In the genomic region with DNA sequence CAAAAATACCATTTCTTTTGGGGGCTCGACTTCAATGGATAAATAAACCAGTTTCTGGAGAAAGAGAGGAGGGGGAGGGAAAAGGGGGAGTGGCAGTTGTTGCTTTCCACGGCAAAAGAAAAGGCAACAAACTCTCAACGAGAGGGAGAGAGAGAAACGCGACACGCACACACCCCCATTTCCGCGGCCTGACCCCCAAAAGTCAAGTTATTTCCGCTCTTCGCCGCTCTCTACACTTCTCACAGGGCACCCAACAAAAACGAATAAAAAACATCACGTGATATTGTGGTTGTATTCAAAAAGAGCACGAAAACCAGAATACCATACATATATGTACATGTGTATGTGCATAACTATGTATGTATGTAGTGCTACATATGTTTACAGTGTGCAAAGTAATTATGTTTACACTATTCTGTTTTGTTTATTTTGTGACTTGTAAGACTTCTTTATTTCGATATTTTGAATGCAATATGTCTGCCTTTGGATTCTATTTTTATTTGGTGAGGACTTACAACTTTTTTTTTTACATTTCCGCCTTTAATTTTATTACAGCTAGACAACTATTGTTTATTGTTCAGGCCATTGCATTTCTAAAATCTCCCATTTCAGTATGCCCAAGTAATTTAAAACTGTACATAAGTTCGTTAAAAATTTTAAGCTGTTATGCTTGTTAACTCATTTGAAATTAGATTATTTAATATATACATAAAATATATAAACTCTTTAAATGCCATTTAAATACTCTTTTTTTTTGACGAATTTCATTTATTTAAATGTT, we compare ENCODE assay signal across 1 fruit fly cellular context.
TF ChIP-seq lines count a peak whose summit lies in the region.

No protein-coding gene starts in this region.

TF ChIP-seq in whole organism, embryonic, 481 proteins besides CTCF, POLR2A, EP300 and RAD21 (continued from another document and continues in another):
- TF ChIP-seq wek (GFP tag; optimal IDR thresholded peaks at IDR 0.05; lab: Kevin White, UChicago) (peak; percentile 79), Gsc (GFP tag; IDR thresholded peaks at IDR 0.05; lab: Robert Waterston, UW) (no peak), CG17328 (GFP tag; IDR thresholded peaks at IDR 0.05; lab: Robert Waterston, UW) (peak; percentile 35), CG32767 (GFP tag; IDR thresholded peaks at IDR 0.05; lab: Robert Waterston, UW) (peak; percentile 76), CG11560 (tag; IDR thresholded peaks at IDR 0.05; lab: Robert Waterston, UW) (no peak), unpg (GFP tag; optimal IDR thresholded peaks at IDR 0.05; lab: Kevin White, UChicago) (peak; percentile 48), Sin3A (optimal IDR thresholded peaks at IDR 0.05; lab: Kevin White, UChicago) (no peak), Hmx (GFP tag; optimal IDR thresholded peaks at IDR 0.05; lab: Kevin White, UChicago) (no peak), lola (GFP tag; optimal IDR thresholded peaks at IDR 0.05; lab: Kevin White, UChicago) (peak in 1 of 3 experiments; percentile 67), CG2199 (GFP tag; IDR thresholded peaks at IDR 0.05; lab: Robert Waterston, UW) (no peak), Fer3 (tag; optimal IDR thresholded peaks at IDR 0.05; lab: Kevin White, UChicago) (peak; percentile 32), Xbp1 (GFP tag; optimal IDR thresholded peaks at IDR 0.05; lab: Kevin White, UChicago) (peak; percentile 62), pros (GFP tag; optimal IDR thresholded peaks at IDR 0.05; lab: Kevin White, UChicago) (peak; percentile 99), CG9215 (GFP tag; IDR thresholded peaks at IDR 0.05; lab: Robert Waterston, UW) (no peak), hth (optimal IDR thresholded peaks at IDR 0.05; lab: Kevin White, UChicago) (no peak), CG3065 (GFP tag; optimal IDR thresholded peaks at IDR 0.05; lab: Kevin White, UChicago) (peak; percentile 94), E2f1 (GFP tag; IDR thresholded peaks at IDR 0.05; lab: Robert Waterston, UW) (peak; percentile 38; the same call in 1 of the 2 replicates), CG16813 (GFP tag; IDR thresholded peaks at IDR 0.05; lab: Robert Waterston, UW; ENCODE audit: partially characterized antibody) (no peak), CG2678 (tag; optimal IDR thresholded peaks at IDR 0.05; lab: Kevin White, UChicago) (peak; percentile 84), CG4282 (GFP tag; optimal IDR thresholded peaks at IDR 0.05; lab: Kevin White, UChicago) (no peak), ranshi (GFP tag; IDR thresholded peaks at IDR 0.05; lab: Robert Waterston, UW) (no peak), Lhr (GFP tag; optimal IDR thresholded peaks at IDR 0.05; lab: Kevin White, UChicago) (peak; percentile 5), inv (GFP tag; IDR thresholded peaks at IDR 0.05; lab: Robert Waterston, UW; ENCODE audit: partially characterized antibody) (no peak), CG1233 (GFP tag; optimal IDR thresholded peaks at IDR 0.05; lab: Kevin White, UChicago) (peak; percentile 77), YL-1 (GFP tag; optimal IDR thresholded peaks at IDR 0.05; lab: Kevin White, UChicago) (peak; percentile 50), hbn (GFP tag; IDR thresholded peaks at IDR 0.05; lab: Robert Waterston, UW; ENCODE audit: partially characterized antibody) (no peak), CG18262 (tag; optimal IDR thresholded peaks at IDR 0.05; lab: Kevin White, UChicago) (peak; percentile 93), CG11247 (GFP tag; IDR thresholded peaks at IDR 0.05; lab: Robert Waterston, UW) (peak; percentile 32), tin (GFP tag; optimal IDR thresholded peaks at IDR 0.05; lab: Kevin White, UChicago) (peak; percentile 50), TFAM (GFP tag; optimal IDR thresholded peaks at IDR 0.05; lab: Kevin White, UChicago) (no peak), lab (GFP tag; optimal IDR thresholded peaks at IDR 0.05; lab: Kevin White, UChicago) (peak; percentile 64), Eip74EF (GFP tag; optimal IDR thresholded peaks at IDR 0.05; lab: Kevin White, UChicago) (peak in 1 of 2 experiments; percentile 98), Mrtf (GFP tag; IDR thresholded peaks at IDR 0.05; lab: Robert Waterston, UW) (0 out of 3 replicates have a peak, but pooled peaks have one; percentile 23), CG2129 (GFP tag; IDR thresholded peaks at IDR 0.05; lab: Robert Waterston, UW; ENCODE audit: partially characterized antibody) (no peak), Oaz (GFP tag; IDR thresholded peaks at IDR 0.05; lab: Robert Waterston, UW) (no peak), gfzf (GFP tag; optimal IDR thresholded peaks at IDR 0.05; lab: Kevin White, UChicago) (no peak), slou (GFP tag; optimal IDR thresholded peaks at IDR 0.05; lab: Kevin White, UChicago) (peak; percentile 23), CG11093 (GFP tag; IDR thresholded peaks at IDR 0.05; lab: Robert Waterston, UW) (0 out of 3 replicates have a peak, but pooled peaks have one; percentile 29), Optix (GFP tag; IDR thresholded peaks at IDR 0.05; lab: Robert Waterston, UW) (no peak), Dp (GFP tag; optimal IDR thresholded peaks at IDR 0.05; lab: Kevin White, UChicago) (no peak), vfl (GFP tag; optimal IDR thresholded peaks at IDR 0.05; lab: Kevin White, UChicago) (no peak), Mad (GFP tag; optimal IDR thresholded peaks at IDR 0.05; lab: Kevin White, UChicago) (no peak), Hey (tag; optimal IDR thresholded peaks at IDR 0.05; lab: Kevin White, UChicago) (peak; percentile 44), Adf1 (GFP tag; IDR thresholded peaks at IDR 0.05; lab: Robert Waterston, UW) (no peak; the same call in 1 of the 2 replicates), abd-A (tag; optimal IDR thresholded peaks at IDR 0.05; lab: Kevin White, UChicago) (peak; percentile 98), CG12659 (GFP tag; optimal IDR thresholded peaks at IDR 0.05; lab: Kevin White, UChicago) (peak; percentile 76), CG33557 (GFP tag; optimal IDR thresholded peaks at IDR 0.05; lab: Kevin White, UChicago) (peak; percentile 77), croc (GFP tag; conservative IDR thresholded peaks at IDR 0.05; lab: Robert Waterston, UW) (peak; percentile 14; the same call in 1 of the 3 replicates), HLH3B (GFP tag; IDR thresholded peaks at IDR 0.05; lab: Robert Waterston, UW) (no peak; the same call in 1 of the 2 replicates), dmrt99B (tag; optimal IDR thresholded peaks at IDR 0.05; lab: Kevin White, UChicago) (peak; percentile 79), Lim3 (GFP tag; IDR thresholded peaks at IDR 0.05; lab: Robert Waterston, UW) (no peak), gcm2 (GFP tag; optimal IDR thresholded peaks at IDR 0.05; lab: Kevin White, UChicago) (no peak), al (GFP tag; IDR thresholded peaks at IDR 0.05; lab: Robert Waterston, UW) (no peak; the same call in 1 of the 2 replicates), Myb (GFP tag; optimal IDR thresholded peaks at IDR 0.05; lab: Kevin White, UChicago) (peak; percentile 8), Dip2 (GFP tag; IDR thresholded peaks at IDR 0.05; lab: Robert Waterston, UW) (no peak), Xrp1 (GFP tag; IDR thresholded peaks at IDR 0.05; lab: Robert Waterston, UW) (peak; percentile 73), eyg (GFP tag; optimal IDR thresholded peaks at IDR 0.05; lab: Kevin White, UChicago) (peak; percentile 34), Nf-YC (tag; optimal IDR thresholded peaks at IDR 0.05; lab: Kevin White, UChicago) (peak; percentile 55), oc (tag; optimal IDR thresholded peaks at IDR 0.05; lab: Kevin White, UChicago) (peak; percentile 49), odd (GFP tag; optimal IDR thresholded peaks at IDR 0.05; lab: Kevin White, UChicago) (peak; percentile 78), Usf (GFP tag; optimal IDR thresholded peaks at IDR 0.05; lab: Kevin White, UChicago) (no peak), CG10267 (tag; optimal IDR thresholded peaks at IDR 0.05; lab: Kevin White, UChicago) (peak; percentile 54), Sox100B (GFP tag; optimal IDR thresholded peaks at IDR 0.05; lab: Kevin White, UChicago) (peak; percentile 89), nerfin-1 (tag; optimal IDR thresholded peaks at IDR 0.05; lab: Kevin White, UChicago) (peak; percentile 88), CG6254 (GFP tag; optimal IDR thresholded peaks at IDR 0.05; lab: Kevin White, UChicago) (peak; percentile 94), trem (tag; optimal IDR thresholded peaks at IDR 0.05; lab: Kevin White, UChicago) (peak; percentile 42), Vsx1 (GFP tag; optimal IDR thresholded peaks at IDR 0.05; lab: Kevin White, UChicago) (peak; percentile 45), CG6654 (GFP tag; optimal IDR thresholded peaks at IDR 0.05; lab: Kevin White, UChicago) (peak; percentile 60), sob (GFP tag; IDR thresholded peaks at IDR 0.05; lab: Robert Waterston, UW) (peak; percentile 38; the same call in 1 of the 2 replicates), CG7963 (GFP tag; IDR thresholded peaks at IDR 0.05; lab: Robert Waterston, UW; ENCODE audit: partially characterized antibody) (no peak), prd (optimal IDR thresholded peaks at IDR 0.05; lab: Kevin White, UChicago) (no peak), prd (GFP tag; IDR thresholded peaks at IDR 0.05; lab: Robert Waterston, UW) (peak; percentile 51; the same call in 1 of the 3 replicates), pb (GFP tag; optimal IDR thresholded peaks at IDR 0.05; lab: Kevin White, UChicago) (peak; percentile 55), jing (GFP tag; optimal IDR thresholded peaks at IDR 0.05; lab: Kevin White, UChicago) (no peak), Doc3 (GFP tag; IDR thresholded peaks at IDR 0.05; lab: Robert Waterston, UW; ENCODE audit: partially characterized antibody) (no peak; the same call in 2 of the 3 replicates), Ssrp (tag; optimal IDR thresholded peaks at IDR 0.05; lab: Kevin White, UChicago) (peak; percentile 80), Blimp-1 (GFP tag; optimal IDR thresholded peaks at IDR 0.05; lab: Kevin White, UChicago) (peak; percentile 67), CG6813 (GFP tag; optimal IDR thresholded peaks at IDR 0.05; lab: Kevin White, UChicago) (peak; percentile 58), Scr (GFP tag; IDR thresholded peaks at IDR 0.05; lab: Robert Waterston, UW; ENCODE audit: partially characterized antibody) (peak; percentile 14; the same call in 1 of the 2 replicates), p53 (GFP tag; optimal IDR thresholded peaks at IDR 0.05; lab: Kevin White, UChicago) (no peak), pho (GFP tag; optimal IDR thresholded peaks at IDR 0.05; lab: Kevin White, UChicago) (peak; percentile 73), btn (GFP tag; optimal IDR thresholded peaks at IDR 0.05; lab: Kevin White, UChicago) (no peak), CG17385 (GFP tag; optimal IDR thresholded peaks at IDR 0.05; lab: Kevin White, UChicago) (peak; percentile 72), Sox102F (GFP tag; optimal IDR thresholded peaks at IDR 0.05; lab: Kevin White, UChicago) (peak; percentile 74), knrl (GFP tag; IDR thresholded peaks at IDR 0.05; lab: Robert Waterston, UW; ENCODE audit: partially characterized antibody) (no peak), Meics (GFP tag; optimal IDR thresholded peaks at IDR 0.05; lab: Kevin White, UChicago) (peak; percentile 74), CG31388 (GFP tag; optimal IDR thresholded peaks at IDR 0.05; lab: Kevin White, UChicago) (peak; percentile 14), ase (GFP tag; IDR thresholded peaks at IDR 0.05; lab: Robert Waterston, UW) (peak; percentile 51; the same call in 1 of the 3 replicates), CG2875 (GFP tag; optimal IDR thresholded peaks at IDR 0.05; lab: Kevin White, UChicago) (peak; percentile 49), fu2 (GFP tag; optimal IDR thresholded peaks at IDR 0.05; lab: Kevin White, UChicago) (peak; percentile 7), CG11695 (GFP tag; IDR thresholded peaks at IDR 0.05; lab: Robert Waterston, UW) (0 out of 3 replicates have a peak, but pooled peaks have one; percentile 39), stwl (tag; optimal IDR thresholded peaks at IDR 0.05; lab: Kevin White, UChicago) (peak; percentile 10), CG7556 (GFP tag; optimal IDR thresholded peaks at IDR 0.05; lab: Kevin White, UChicago) (peak; percentile 79), CG42726 (GFP tag; IDR thresholded peaks at IDR 0.05; lab: Robert Waterston, UW; ENCODE audit: partially characterized antibody) (no peak), dati (GFP tag; IDR thresholded peaks at IDR 0.05; lab: Robert Waterston, UW) (no peak), ind (GFP tag; optimal IDR thresholded peaks at IDR 0.05; lab: Kevin White, UChicago) (peak; percentile 51), CG6689 (GFP tag; IDR thresholded peaks at IDR 0.05; lab: Robert Waterston, UW) (peak; percentile 58), ab (GFP tag; optimal IDR thresholded peaks at IDR 0.05; lab: Kevin White, UChicago) (no peak), D19B (GFP tag; optimal IDR thresholded peaks at IDR 0.05; lab: Kevin White, UChicago) (peak; percentile 29), CG13424 (tag; optimal IDR thresholded peaks at IDR 0.05; lab: Kevin White, UChicago) (peak; percentile 76), bcd (GFP tag; optimal IDR thresholded peaks at IDR 0.05; lab: Kevin White, UChicago) (peak; percentile 55), gce (GFP tag; IDR thresholded peaks at IDR 0.05; lab: Robert Waterston, UW) (no peak), NfI (GFP tag; optimal IDR thresholded peaks at IDR 0.05; lab: Kevin White, UChicago) (peak; percentile 33), CG16863 (GFP tag; optimal IDR thresholded peaks at IDR 0.05; lab: Kevin White, UChicago) (peak; percentile 33), CG16779 (GFP tag; IDR thresholded peaks at IDR 0.05; lab: Robert Waterston, UW) (no peak), CG15011 (GFP tag; optimal IDR thresholded peaks at IDR 0.05; lab: Kevin White, UChicago) (peak; percentile 30), emc (GFP tag; optimal IDR thresholded peaks at IDR 0.05; lab: Kevin White, UChicago) (no peak), tx (GFP tag; optimal IDR thresholded peaks at IDR 0.05; lab: Kevin White, UChicago) (peak; percentile 15), CG9727 (GFP tag; optimal IDR thresholded peaks at IDR 0.05; lab: Kevin White, UChicago) (peak; percentile 86), Six4 (GFP tag; optimal IDR thresholded peaks at IDR 0.05; lab: Kevin White, UChicago) (peak; percentile 21), CG6272 (GFP tag; IDR thresholded peaks at IDR 0.05; lab: Robert Waterston, UW) (no peak), CG10147 (GFP tag; optimal IDR thresholded peaks at IDR 0.05; lab: Kevin White, UChicago) (peak; percentile 72), Kr (GFP tag; optimal IDR thresholded peaks at IDR 0.05; lab: Kevin White, UChicago) (no peak), sim (GFP tag; IDR thresholded peaks at IDR 0.05; lab: Robert Waterston, UW) (no peak), fd102C (GFP tag; optimal IDR thresholded peaks at IDR 0.05; lab: Kevin White, UChicago) (no peak), CG4328 (GFP tag; optimal IDR thresholded peaks at IDR 0.05; lab: Kevin White, UChicago) (peak; percentile 81), CG11723 (GFP tag; optimal IDR thresholded peaks at IDR 0.05; lab: Kevin White, UChicago) (peak; percentile 21), CG12236 (GFP tag; optimal IDR thresholded peaks at IDR 0.05; lab: Kevin White, UChicago) (peak; percentile 20), Abd-B (GFP tag; optimal IDR thresholded peaks at IDR 0.05; lab: Kevin White, UChicago) (peak; percentile 22), bbx (GFP tag; IDR thresholded peaks at IDR 0.05; lab: Robert Waterston, UW; ENCODE audit: partially characterized antibody) (no peak)
